Worm (Caenorhabditis elegans) whole organism, young adult: Measurements from ENCODE around the gene btb-14.

ENCODE experiments used
- akir-1 ChIP-seq: fragments of 200-800 bp; sonication (Bioruptor generic); optimal IDR thresholded peaks from 2 replicates; lab custom pipeline; 2018; ENCODE audit warnings: mild to moderate bottlenecking, missing genetic modification characterization, moderate library complexity, missing compliant biosample characterization
- ztf-25 ChIP-seq: fragments of 200-800 bp; sonication (Bioruptor generic); IDR thresholded peaks from 2 replicates; pipeline ENCODE4 v1.3.6; 2022; ENCODE audit warnings: missing genetic modification reagents, missing genetic modification characterization, missing compliant biosample characterization

DNA sequence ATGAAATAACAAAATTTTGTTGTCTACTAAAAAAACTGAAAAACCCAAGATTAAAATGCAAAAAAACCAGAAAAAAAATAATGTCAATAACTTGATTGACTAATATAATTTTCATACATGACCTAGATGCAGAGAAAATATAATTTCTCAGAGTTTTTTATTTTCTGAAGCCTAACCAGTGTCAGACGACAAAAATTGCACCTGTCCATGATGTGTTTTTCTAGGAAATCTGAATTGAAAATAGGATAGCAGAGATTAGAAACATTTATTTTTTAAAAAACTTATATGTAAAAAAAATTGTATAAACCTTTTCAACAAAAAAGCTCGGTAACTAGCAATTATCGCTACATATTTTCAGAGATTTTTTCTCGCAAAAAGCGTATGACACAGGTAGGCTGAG, 34.7 kb downstream of the btb-14 start:
- TF ChIP-seq ztf-25 (GFP tag; lab: Robert Waterston, UW) = no peak
- TF ChIP-seq akir-1 (GFP tag; lab: Kevin White, UChicago) = no peak
